Worm (Caenorhabditis elegans): ENCODE results near the gene srbc-22.

The srbc-22 gene

DNA sequence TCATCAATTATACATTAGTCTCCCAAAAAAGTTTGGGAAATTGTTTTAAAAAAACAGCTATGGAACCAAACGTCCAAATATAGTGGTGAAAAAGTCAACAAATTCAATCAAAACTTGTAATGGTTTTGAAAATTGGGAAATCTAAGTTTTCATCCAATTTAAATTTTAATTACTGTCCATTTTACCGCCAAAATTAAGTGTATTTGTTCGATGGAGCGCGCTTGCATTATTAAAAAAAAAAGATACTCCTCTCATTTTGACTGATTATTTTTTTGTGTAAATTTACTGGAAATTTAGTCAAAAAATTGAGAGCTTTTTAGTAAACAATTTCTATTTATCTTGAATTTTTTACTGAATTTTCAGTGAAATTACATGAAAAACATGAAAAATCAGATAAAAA, 17.5 kb downstream of the srbc-22 start:
- no peak for TF ChIP-seq nhr-11 (tag; optimal IDR thresholded peaks at IDR 0.05)
- no peak for TF ChIP-seq R02D3.7 (tag; optimal IDR thresholded peaks at IDR 0.05)
- no peak for TF ChIP-seq ceh-16 (tag; optimal IDR thresholded peaks at IDR 0.05)
- no peak for TF ChIP-seq nhr-21 (tag; optimal IDR thresholded peaks at IDR 0.05)
- no peak for TF ChIP-seq unc-55 (GFP tag; optimal IDR thresholded peaks at IDR 0.05)
- TF ChIP-seq sma-3 (GFP tag; optimal IDR thresholded peaks at IDR 0.05), result no peak
- no peak for TF ChIP-seq mdl-1 (tag; optimal IDR thresholded peaks at IDR 0.05)
- no peak for TF ChIP-seq nhr-6 (tag; optimal IDR thresholded peaks at IDR 0.05)
- no peak for TF ChIP-seq ztf-11 (tag; optimal IDR thresholded peaks at IDR 0.05)
- TF ChIP-seq sem-4 (tag; optimal IDR thresholded peaks at IDR 0.05), result no peak
- no peak for TF ChIP-seq snpc-4 (tag; optimal IDR thresholded peaks at IDR 0.05)
- TF ChIP-seq nhr-77 (tag; optimal IDR thresholded peaks at IDR 0.05), result no peak
- no peak for TF ChIP-seq lsy-2 (tag; optimal IDR thresholded peaks at IDR 0.05)
- TF ChIP-seq gmeb-1 (tag; optimal IDR thresholded peaks at IDR 0.05), result no peak
- TF ChIP-seq dmd-4 (tag; optimal IDR thresholded peaks at IDR 0.05), result no peak
- no peak for TF ChIP-seq ama-1 (optimal IDR thresholded peaks at IDR 0.05)

DNA sequence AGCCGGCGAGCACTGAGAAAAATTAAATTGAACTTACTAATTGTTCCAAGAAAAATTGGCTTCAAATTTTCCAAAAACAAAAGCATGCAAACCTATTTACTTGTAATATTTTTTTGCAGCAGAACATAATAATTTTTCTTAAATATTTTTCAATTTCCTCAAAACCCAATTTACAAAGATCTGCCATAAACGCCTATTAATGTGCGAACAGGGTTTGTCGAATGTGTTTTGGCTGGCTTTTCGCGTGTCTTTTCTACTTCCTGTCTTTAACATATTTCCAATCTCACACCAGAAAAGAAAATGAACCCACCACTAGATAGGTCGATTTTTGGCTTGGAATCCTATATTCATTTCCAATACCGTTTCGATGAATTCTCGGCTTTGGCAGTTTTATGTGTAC, 18.3 kb downstream of the srbc-22 start, which contains the start of gene C45H4.18:
Gene C45H4.18, plus strand, starts transcription at position 301 of the 400 bp plus-strand sequence.
- TF ChIP-seq Y55F3AM.14 (GFP tag; optimal IDR thresholded peaks at IDR 0.05), result no peak
- no peak for TF ChIP-seq nhr-6 (tag; optimal IDR thresholded peaks at IDR 0.05)
- no peak for TF ChIP-seq zag-1 (tag; optimal IDR thresholded peaks at IDR 0.05)
- no peak for TF ChIP-seq R02D3.7 (tag; optimal IDR thresholded peaks at IDR 0.05)
- no peak for TF ChIP-seq elt-1 (tag; optimal IDR thresholded peaks at IDR 0.05)
- no peak for TF ChIP-seq nhr-23 (tag; optimal IDR thresholded peaks at IDR 0.05)
- no peak for TF ChIP-seq crh-2 (tag; optimal IDR thresholded peaks at IDR 0.05)
- no peak for TF ChIP-seq nhr-11 (tag; optimal IDR thresholded peaks at IDR 0.05)
- no peak for TF ChIP-seq blmp-1 (tag; optimal IDR thresholded peaks at IDR 0.05; ENCODE audit: insufficient read depth)
- no peak for TF ChIP-seq elt-3 (tag; optimal IDR thresholded peaks at IDR 0.05)
- TF ChIP-seq sem-4 (tag; optimal IDR thresholded peaks at IDR 0.05), result no peak
- TF ChIP-seq unc-55 (GFP tag; optimal IDR thresholded peaks at IDR 0.05), result no peak

DNA sequence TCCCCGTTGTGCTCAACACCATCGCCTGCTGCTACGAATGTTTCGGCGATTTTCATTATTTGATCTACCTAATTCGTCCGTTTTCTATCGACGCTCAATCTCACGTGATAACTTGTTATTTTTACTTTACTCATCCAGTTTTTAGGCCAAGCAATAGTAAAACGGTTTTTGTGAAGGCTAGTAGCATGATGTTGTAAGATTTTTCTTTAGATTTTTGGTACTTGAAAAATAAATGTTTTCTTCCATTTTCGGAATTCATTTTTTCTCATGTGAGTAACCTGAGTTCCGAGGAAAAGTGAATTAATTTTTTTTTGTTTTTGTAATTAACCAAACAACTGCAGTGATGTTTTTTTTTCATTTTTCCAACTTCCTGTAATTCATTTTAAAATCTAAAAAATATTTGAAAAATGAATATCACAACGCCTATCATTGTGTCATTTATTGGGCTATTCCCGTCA, 20.4 kb downstream of the srbc-22 start, which contains the start of gene srbc-17:
Gene srbc-17, plus strand, starts transcription at position 408 of the 458 bp plus-strand sequence.
- TF ChIP-seq sma-9 (GFP tag; optimal IDR thresholded peaks at IDR 0.05), result no peak
- TF ChIP-seq sma-9 (tag; optimal IDR thresholded peaks at IDR 0.05), result no peak
- TF ChIP-seq nhr-129 (tag; optimal IDR thresholded peaks at IDR 0.05), result no peak
- TF ChIP-seq gmeb-1 (tag; optimal IDR thresholded peaks at IDR 0.05), result no peak
- TF ChIP-seq fos-1 (tag; optimal IDR thresholded peaks at IDR 0.05), result no peak
- no peak for TF ChIP-seq lin-39 (tag; optimal IDR thresholded peaks at IDR 0.05)
- no peak for TF ChIP-seq ztf-11 (tag; optimal IDR thresholded peaks at IDR 0.05)
- no peak for TF ChIP-seq unc-62 (GFP tag; optimal IDR thresholded peaks at IDR 0.05)
- no peak for TF ChIP-seq elt-1 (tag; optimal IDR thresholded peaks at IDR 0.05)

DNA sequence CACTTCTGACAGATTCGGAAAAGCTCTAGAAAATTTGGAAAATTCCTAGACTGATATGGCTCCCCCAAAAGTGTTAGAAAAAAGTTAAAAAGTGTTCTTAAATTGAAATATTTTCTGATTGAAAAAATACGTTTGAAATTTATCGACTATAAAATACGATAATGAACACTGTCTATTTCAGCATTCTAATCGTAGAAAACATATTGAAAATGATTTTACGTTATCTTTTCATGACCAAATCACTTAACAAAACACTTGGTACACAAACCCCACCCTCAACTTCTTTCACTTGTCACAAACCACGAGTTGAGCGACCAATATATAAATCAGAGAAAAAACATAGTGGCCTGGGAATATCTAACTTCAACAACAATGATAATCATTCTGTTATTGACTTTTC, 22.3 kb downstream of the srbc-22 start, which contains the start of gene cyp-33C1:
Gene cyp-33C1, plus strand, starts transcription at position 301 of the 400 bp plus-strand sequence.
- no peak for TF ChIP-seq crh-2 (tag; optimal IDR thresholded peaks at IDR 0.05)

DNA sequence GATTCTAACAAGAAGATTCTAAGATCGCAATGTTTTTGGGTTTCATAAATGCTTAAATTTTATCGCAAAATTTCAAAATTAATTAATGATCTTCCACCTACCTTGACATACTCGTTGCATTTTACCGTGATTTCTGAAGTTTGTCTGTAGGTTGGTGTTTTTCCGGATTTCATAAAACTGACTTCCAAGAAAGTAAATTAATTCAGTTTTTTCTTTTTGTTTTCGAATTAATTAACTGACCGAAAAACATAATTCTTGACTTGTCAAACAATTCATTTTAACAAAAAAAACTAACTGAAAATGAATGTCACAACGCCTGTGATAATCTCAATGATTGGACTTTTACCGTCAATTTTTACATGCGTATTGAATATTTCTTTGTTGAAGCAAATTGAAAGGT, 24.8 kb downstream of the srbc-22 start, which contains the start of gene srbc-16:
Gene srbc-16, plus strand, starts transcription at position 301 of the 400 bp plus-strand sequence.
- TF ChIP-seq nhr-6 (tag; optimal IDR thresholded peaks at IDR 0.05) (no peak), dmd-4 (tag; optimal IDR thresholded peaks at IDR 0.05) (no peak), elt-1 (tag; optimal IDR thresholded peaks at IDR 0.05) (no peak), mdl-1 (tag; optimal IDR thresholded peaks at IDR 0.05) (no peak), ztf-11 (tag; optimal IDR thresholded peaks at IDR 0.05) (no peak)

DNA sequence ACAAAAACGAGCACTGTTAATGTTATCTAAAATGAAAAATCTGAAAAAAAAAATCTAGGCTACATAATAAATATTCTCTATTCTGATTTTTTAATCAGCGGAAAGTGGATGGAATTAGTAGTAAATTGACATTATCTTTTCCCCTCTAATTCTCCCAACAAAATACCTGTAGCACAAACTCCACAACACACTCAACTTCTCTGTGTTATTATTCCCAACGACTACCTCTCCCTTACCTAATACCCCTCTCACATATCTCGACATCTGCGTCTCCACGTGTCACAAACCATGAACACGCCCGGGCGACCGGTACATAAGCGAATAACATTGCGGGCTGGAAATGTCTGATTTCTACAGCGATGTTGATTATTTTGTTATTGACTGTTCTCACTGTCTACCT, 26.2 kb downstream of the srbc-22 start, which contains the start of gene cyp-33C2:
Gene cyp-33C2, plus strand, starts transcription at position 327 of the 400 bp plus-strand sequence.
- TF ChIP-seq nhr-11 (tag; optimal IDR thresholded peaks at IDR 0.05) (no peak), lin-11 (tag; optimal IDR thresholded peaks at IDR 0.05) (no peak), zag-1 (tag; optimal IDR thresholded peaks at IDR 0.05) (no peak), ztf-4 (tag; optimal IDR thresholded peaks at IDR 0.05) (no peak), R02D3.7 (tag; optimal IDR thresholded peaks at IDR 0.05) (no peak), nhr-21 (tag; optimal IDR thresholded peaks at IDR 0.05) (no peak), egl-27 (tag; optimal IDR thresholded peaks at IDR 0.05) (no peak), aly-2 (tag; optimal IDR thresholded peaks at IDR 0.05) (no peak), ceh-82 (tag; optimal IDR thresholded peaks at IDR 0.05) (no peak), nhr-12 (tag; optimal IDR thresholded peaks at IDR 0.05) (no peak), Y55F3AM.14 (GFP tag; optimal IDR thresholded peaks at IDR 0.05) (no peak), elt-1 (tag; optimal IDR thresholded peaks at IDR 0.05) (no peak), sem-4 (tag; optimal IDR thresholded peaks at IDR 0.05) (no peak)

All from whole organism, L2 larva.